Worm (Caenorhabditis elegans) whole organism, late embryonic: ENCODE results near the gene F38E1.6.

Experiments used
- ama-1 ChIP-seq: fragments of 150-350 bp; optimal IDR thresholded peaks from 2 replicates; lab custom pipeline; 2014
- ceh-48 ChIP-seq: sonication (generic microtip); optimal IDR thresholded peaks from 2 replicates; lab custom pipeline; 2016; ENCODE audit warnings: missing genetic modification characterization, inconsistent platforms, missing compliant biosample characterization
- fax-1 ChIP-seq: sonication (generic microtip); optimal IDR thresholded peaks from 2 replicates; lab custom pipeline; 2016; ENCODE audit warnings: missing genotype, missing genetic modification characterization, missing compliant biosample characterization
- hlh-30 ChIP-seq: sonication (generic microtip); optimal IDR thresholded peaks from 2 replicates; lab custom pipeline; 2017; ENCODE audit warnings: antibody characterized with exemption, missing genetic modification characterization, missing compliant biosample characterization; ENCODE audit not compliant: insufficient read depth
- pha-4 ChIP-seq: fragments of 150-350 bp; optimal IDR thresholded peaks from 2 replicates; lab custom pipeline; 2018; ENCODE audit warnings: missing biosample characterization, missing genetic modification reagents, missing genetic modification characterization
- rnt-1 ChIP-seq: sonication (generic microtip); optimal IDR thresholded peaks from 2 replicates; lab custom pipeline; 2016; ENCODE audit warnings: missing genetic modification characterization, missing compliant biosample characterization
- unc-55 ChIP-seq: sonication (generic microtip); optimal IDR thresholded peaks from 2 replicates; lab custom pipeline; 2017; ENCODE audit warnings: missing biosample characterization, missing genetic modification reagents, missing genetic modification characterization

ce11 chrV:8370705-8371104, 10.8 kb downstream of the F38E1.6 start, which contains the start of gene gpa-2:
- TF ChIP-seq unc-55 (GFP tag; lab: Kevin White, UChicago) (no peak), ceh-48 (tag; lab: Kevin White, UChicago) (no peak), hlh-30 (no peak), ama-1 (lab: Kevin White, UChicago) (no peak), fax-1 (tag; lab: Kevin White, UChicago) (no peak), pha-4 (no peak), rnt-1 (tag; lab: Kevin White, UChicago) (no peak)
